Worm (Caenorhabditis elegans) whole organism, L4/young adult: ENCODE data around the gene daf-19.

Source experiments
- W03F9.2 ChIP-seq: fragments of 150-350 bp; optimal IDR thresholded peaks from 2 replicates; lab custom pipeline; 2014; ENCODE audit warnings: missing biosample characterization, missing genetic modification characterization
- dao-5 ChIP-seq: sonication (generic microtip); optimal IDR thresholded peaks from 2 replicates; lab custom pipeline; 2016; ENCODE audit warnings: missing genotype, missing genetic modification characterization, moderate library complexity, missing compliant biosample characterization
- him-1 ChIP-seq: sonication (generic microtip); optimal IDR thresholded peaks from 2 replicates; lab custom pipeline; 2016; ENCODE audit warnings: missing genotype, missing genetic modification reagents, missing genetic modification characterization, missing compliant biosample characterization

- TF ChIP-seq him-1 (tag; lab: Kevin White, UChicago) (no peak), W03F9.2 (tag; lab: Kevin White, UChicago) (no peak), dao-5 (tag; lab: Kevin White, UChicago) (no peak)
These were observed 14.0 kb downstream of the daf-19 start, which contains the start of gene nlp-63 for ce11 chrII:10155106-10155505.
